Fruit fly (Drosophila melanogaster): Measurements from ENCODE around the gene CG4686.

CG4686 gene

dm6 chr3R:19892046-19892445 is 27.8 kb downstream of the CG4686 start (continued):
- TF ChIP-seq CG18476 (GFP tag; optimal IDR thresholded peaks at IDR 0.05) (peak; percentile 49), CG7786 (GFP tag; optimal IDR thresholded peaks at IDR 0.05) (peak; percentile 68), tap (tag; optimal IDR thresholded peaks at IDR 0.05) (peak; percentile 71), Lim3 (GFP tag; IDR thresholded peaks at IDR 0.05) (peak; percentile 49; the same call in 1 of the 2 replicates), scrt (GFP tag; optimal IDR thresholded peaks at IDR 0.05) (peak; percentile 26), CG8359 (GFP tag; optimal IDR thresholded peaks at IDR 0.05; ENCODE audit: borderline replicate concordance) (peak; percentile 45), toy (GFP tag; IDR thresholded peaks at IDR 0.05) (0 out of 2 replicates have a peak, but pooled peaks have one; percentile 8), CG4820 (GFP tag; optimal IDR thresholded peaks at IDR 0.05) (peak; percentile 65), kah (GFP tag; optimal IDR thresholded peaks at IDR 0.05) (peak; percentile 35), ab (GFP tag; optimal IDR thresholded peaks at IDR 0.05) (no peak), CG12769 (tag; optimal IDR thresholded peaks at IDR 0.05) (peak; percentile 86), seq (GFP tag; IDR thresholded peaks at IDR 0.05) (peak; percentile 71), Hr78 (GFP tag; optimal IDR thresholded peaks at IDR 0.05) (peak in 1 of 2 experiments; percentile 13), Bteb2 (GFP tag; optimal IDR thresholded peaks at IDR 0.05) (peak; percentile 3), CG18011 (GFP tag; optimal IDR thresholded peaks at IDR 0.05) (no peak), inv (GFP tag; IDR thresholded peaks at IDR 0.05; ENCODE audit: partially characterized antibody) (peak; percentile 27; the same call in 1 of the 2 replicates), zfh2 (GFP tag; optimal IDR thresholded peaks at IDR 0.05) (peak; percentile 75), CrebB (tag; optimal IDR thresholded peaks at IDR 0.05) (peak; percentile 58), CG12391 (tag; optimal IDR thresholded peaks at IDR 0.05) (peak; percentile 65), Nf-YA (GFP tag; IDR thresholded peaks at IDR 0.05) (0 out of 2 replicates have a peak, but pooled peaks have one; percentile 43), Nf-YC (tag; optimal IDR thresholded peaks at IDR 0.05) (peak; percentile 53), Oaz (GFP tag; IDR thresholded peaks at IDR 0.05) (0 out of 2 replicates have a peak, but pooled peaks have one; percentile 20), nom (GFP tag; optimal IDR thresholded peaks at IDR 0.05) (no peak), CG10979 (tag; optimal IDR thresholded peaks at IDR 0.05) (peak; percentile 67), sqz (GFP tag; optimal IDR thresholded peaks at IDR 0.05) (no peak), zen2 (GFP tag; IDR thresholded peaks at IDR 0.05; ENCODE audit: partially characterized antibody) (peak; percentile 33; the same call in 1 of the 3 replicates), hkb (optimal IDR thresholded peaks at IDR 0.05) (no peak), hkb (GFP tag; IDR thresholded peaks at IDR 0.05) (peak; percentile 74), CG8924 (tag; optimal IDR thresholded peaks at IDR 0.05) (no peak), oc (tag; optimal IDR thresholded peaks at IDR 0.05) (no peak), CG13775 (GFP tag; optimal IDR thresholded peaks at IDR 0.05) (peak; percentile 41), dm (GFP tag; optimal IDR thresholded peaks at IDR 0.05) (peak; percentile 33), CG1024 (GFP tag; IDR thresholded peaks at IDR 0.05) (no peak), Hr3 (GFP tag; optimal IDR thresholded peaks at IDR 0.05) (peak; percentile 23), rib (GFP tag; IDR thresholded peaks at IDR 0.05) (0 out of 2 replicates have a peak, but pooled peaks have one; percentile 47), CG2889 (GFP tag; IDR thresholded peaks at IDR 0.05) (no peak), CG11398 (GFP tag; optimal IDR thresholded peaks at IDR 0.05) (peak; percentile 41), bigmax (GFP tag; optimal IDR thresholded peaks at IDR 0.05) (no peak), CG17612 (GFP tag; IDR thresholded peaks at IDR 0.05) (0 out of 2 replicates have a peak, but pooled peaks have one; percentile 51), CHES-1-like (GFP tag; optimal IDR thresholded peaks at IDR 0.05) (peak; percentile 40), Taf1 (GFP tag; IDR thresholded peaks at IDR 0.05) (no peak; the same call in 1 of the 2 replicates), Camta (GFP tag; optimal IDR thresholded peaks at IDR 0.05) (peak; percentile 42), Doc3 (GFP tag; IDR thresholded peaks at IDR 0.05; ENCODE audit: partially characterized antibody) (no peak), phol (tag; optimal IDR thresholded peaks at IDR 0.05) (peak; percentile 76), sug (tag; optimal IDR thresholded peaks at IDR 0.05) (peak; percentile 58), tgo (GFP tag; IDR thresholded peaks at IDR 0.05) (peak; percentile 64), dmrt11E (tag; optimal IDR thresholded peaks at IDR 0.05) (peak; percentile 60), CG31441 (GFP tag; IDR thresholded peaks at IDR 0.05) (peak; percentile 77), Hr51 (GFP tag; optimal IDR thresholded peaks at IDR 0.05) (peak; percentile 11 to 76), grn (GFP tag; optimal IDR thresholded peaks at IDR 0.05) (no peak)

Data from whole organism, embryonic.